Worm (Caenorhabditis elegans): ENCODE measurements around the gene F37A8.2.

Gene F37A8.2

DNA sequence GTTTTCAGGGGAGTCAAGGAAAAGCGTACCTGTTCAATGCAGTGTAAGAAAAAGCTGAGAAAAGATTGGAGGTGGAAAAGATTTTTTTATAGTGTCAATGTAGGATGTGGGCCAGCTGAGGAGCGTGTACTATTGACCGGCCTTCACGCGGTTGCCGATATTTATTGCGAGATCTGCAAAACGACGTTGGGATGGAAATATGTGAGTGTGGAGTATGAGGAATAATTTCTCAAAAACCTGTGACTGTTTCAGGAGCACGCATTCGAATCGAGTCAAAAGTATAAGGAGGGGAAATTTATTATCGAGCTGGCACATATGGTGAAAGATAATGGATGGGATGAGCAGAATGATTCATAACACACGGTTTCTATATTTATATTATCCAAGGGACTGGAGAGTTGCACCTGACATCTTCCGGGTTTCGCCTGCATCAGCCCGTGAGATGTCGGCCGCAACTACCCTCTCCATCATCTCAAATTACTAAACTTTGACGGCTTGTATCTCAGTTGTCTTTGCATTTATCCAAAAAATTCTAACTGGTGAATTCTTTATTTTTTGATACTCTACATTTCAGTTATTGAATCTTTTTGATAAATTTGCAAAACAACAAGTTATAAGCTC, 25.9 kb upstream of the F37A8.2 start:
- no peak for TF ChIP-seq F57A8.1 (GFP tag; optimal IDR thresholded peaks at IDR 0.05)
- TF ChIP-seq bed-1 (GFP tag; IDR thresholded peaks at IDR 0.05), result no peak
- TF ChIP-seq snpc-1.1 (tag; optimal IDR thresholded peaks at IDR 0.05; ENCODE audit: insufficient read depth), result peak; percentile 20
- no peak for TF ChIP-seq pha-4 (tag; optimal IDR thresholded peaks at IDR 0.05)
- no peak for TF ChIP-seq nhr-90 (tag; optimal IDR thresholded peaks at IDR 0.05)
- TF ChIP-seq nhr-27 (tag; optimal IDR thresholded peaks at IDR 0.05), result no peak
- no peak for TF ChIP-seq F39B2.1 (GFP tag; IDR thresholded peaks at IDR 0.05)
- no peak for TF ChIP-seq let-526 (GFP tag; IDR thresholded peaks at IDR 0.05)
- 0 out of 2 replicates have a peak, but pooled peaks have one; percentile 21 for TF ChIP-seq attf-6 (GFP tag; IDR thresholded peaks at IDR 0.05)
- no peak for TF ChIP-seq F23B12.7 (tag; optimal IDR thresholded peaks at IDR 0.05; ENCODE audit: insufficient read depth)
- no peak for TF ChIP-seq hmg-1.2 (GFP tag; IDR thresholded peaks at IDR 0.05)
- TF ChIP-seq rpc-1 (optimal IDR thresholded peaks at IDR 0.05), result no peak
- TF ChIP-seq rpc-1 (tag; optimal IDR thresholded peaks at IDR 0.05), result no peak
- TF ChIP-seq F55B11.4 (tag; optimal IDR thresholded peaks at IDR 0.05; ENCODE audit: borderline replicate concordance, insufficient read depth), result no peak
- TF ChIP-seq nhr-120 (GFP tag; IDR thresholded peaks at IDR 0.05), result no peak
- TF ChIP-seq madf-3 (GFP tag; IDR thresholded peaks at IDR 0.05), result no peak
- TF ChIP-seq F22D6.2 (tag; optimal IDR thresholded peaks at IDR 0.05), result no peak
- TF ChIP-seq B0019.2 (GFP tag; conservative IDR thresholded peaks at IDR 0.05), result no peak
- no peak for TF ChIP-seq rcor-1 (GFP tag; IDR thresholded peaks at IDR 0.05)
- TF ChIP-seq lin-26 (GFP tag; IDR thresholded peaks at IDR 0.05), result no peak
- no peak for TF ChIP-seq atf-7 (tag; optimal IDR thresholded peaks at IDR 0.05)
- TF ChIP-seq ama-1 (optimal IDR thresholded peaks at IDR 0.05), result peak; percentile 32
- TF ChIP-seq ama-1 (GFP tag; optimal IDR thresholded peaks at IDR 0.05), result no peak
- no peak for TF ChIP-seq D2030.7 (GFP tag; IDR thresholded peaks at IDR 0.05)
- TF ChIP-seq C06A6.2 (GFP tag; conservative IDR thresholded peaks at IDR 0.05), result no peak
- peak; percentile 51 for TF ChIP-seq snpc-4 (GFP tag; optimal IDR thresholded peaks at IDR 0.05)
- TF ChIP-seq snpc-4 (tag; optimal IDR thresholded peaks at IDR 0.05), result peak; percentile 35 to 78 (median 53)
- TF ChIP-seq ekl-4 (GFP tag; IDR thresholded peaks at IDR 0.05), result no peak
- no peak for TF ChIP-seq lin-40 (tag; optimal IDR thresholded peaks at IDR 0.05)
- peak; percentile 44 for TF ChIP-seq chd-7 (tag; optimal IDR thresholded peaks at IDR 0.05)
- no peak for TF ChIP-seq Y53F4B.3 (GFP tag; IDR thresholded peaks at IDR 0.05)
- TF ChIP-seq B0261.1 (tag; optimal IDR thresholded peaks at IDR 0.05), result no peak
- 0 out of 2 replicates have a peak, but pooled peaks have one; percentile 27 for TF ChIP-seq nfyb-1 (GFP tag; IDR thresholded peaks at IDR 0.05)
- TF ChIP-seq B0035.1 (tag; optimal IDR thresholded peaks at IDR 0.05), result no peak
- no peak for TF ChIP-seq F57C9.4 (tag; optimal IDR thresholded peaks at IDR 0.05)
- TF ChIP-seq nhr-179 (tag; optimal IDR thresholded peaks at IDR 0.05), result no peak
- TF ChIP-seq die-1 (tag; optimal IDR thresholded peaks at IDR 0.05), result no peak
- no peak for TF ChIP-seq hrde-1 (tag; optimal IDR thresholded peaks at IDR 0.05; ENCODE audit: borderline replicate concordance)
- no peak for TF ChIP-seq nfya-2 (GFP tag; IDR thresholded peaks at IDR 0.05)
- TF ChIP-seq ceh-100 (GFP tag; IDR thresholded peaks at IDR 0.05), result no peak
- TF ChIP-seq madf-10 (tag; optimal IDR thresholded peaks at IDR 0.05), result no peak
- no peak for TF ChIP-seq zim-3 (tag; optimal IDR thresholded peaks at IDR 0.05)
- no peak for TF ChIP-seq F33H1.4 (GFP tag; IDR thresholded peaks at IDR 0.05)
- TF ChIP-seq mes-4 (tag; optimal IDR thresholded peaks at IDR 0.05), result no peak
- TF ChIP-seq hmg-20 (GFP tag; IDR thresholded peaks at IDR 0.05), result no peak
- no peak for TF ChIP-seq Y56A3A.18 (GFP tag; IDR thresholded peaks at IDR 0.05)
- no peak for TF ChIP-seq sptf-2 (GFP tag; optimal IDR thresholded peaks at IDR 0.05)
- no peak for TF ChIP-seq madf-6 (GFP tag; IDR thresholded peaks at IDR 0.05)
- no peak for TF ChIP-seq xnd-1 (tag; optimal IDR thresholded peaks at IDR 0.05)

Data from whole organism, young adult.